Worm (Caenorhabditis elegans) whole organism, L2 larva: ENCODE measurements around the gene lin-40.

Source experiments
- C34F6.9 ChIP-seq: fragments of 150-350 bp; optimal IDR thresholded peaks from 2 replicates; lab custom pipeline; 2014; ENCODE audit warnings: missing biosample characterization, missing genetic modification characterization
- F13H6.1 ChIP-seq: sonication (generic microtip); optimal IDR thresholded peaks from 2 replicates; lab custom pipeline; 2016; ENCODE audit warnings: missing genetic modification characterization, missing compliant biosample characterization
- R02D3.7 ChIP-seq: fragments of 150-350 bp; optimal IDR thresholded peaks from 2 replicates; lab custom pipeline; 2014; ENCODE audit warnings: missing biosample characterization, missing genetic modification characterization
- Y55F3AM.14 ChIP-seq: fragments of 200-800 bp; sonication (Bioruptor generic); optimal IDR thresholded peaks from 2 replicates; lab custom pipeline; 2018; ENCODE audit warnings: mild to moderate bottlenecking, missing genetic modification characterization, missing compliant biosample characterization
- ZK546.5 ChIP-seq: sonication (generic microtip); optimal IDR thresholded peaks from 2 replicates; lab custom pipeline; 2017; ENCODE audit warnings: missing biosample characterization, missing genetic modification characterization
- aly-2 ChIP-seq: fragments of 150-350 bp; optimal IDR thresholded peaks from 2 replicates; lab custom pipeline; 2014; ENCODE audit warnings: missing biosample characterization, missing genetic modification characterization
- ama-1 ChIP-seq: fragments of 150-350 bp; optimal IDR thresholded peaks from 2 replicates; lab custom pipeline; 2018; ENCODE audit warnings: inconsistent platforms
- blmp-1 ChIP-seq: sonication (generic microtip); optimal IDR thresholded peaks from 2 replicates; lab custom pipeline; 2017; ENCODE audit warnings: missing genetic modification characterization, mild to moderate bottlenecking, missing compliant biosample characterization, antibody characterized with exemption, moderate library complexity; ENCODE audit not compliant: insufficient read depth
- ceh-82 ChIP-seq: fragments of 150-350 bp; optimal IDR thresholded peaks from 2 replicates; lab custom pipeline; 2014; ENCODE audit warnings: missing biosample characterization, missing genetic modification characterization
- crh-2 ChIP-seq: sonication (generic microtip); optimal IDR thresholded peaks from 2 replicates; lab custom pipeline; 2017; ENCODE audit warnings: missing biosample characterization, missing genetic modification characterization
- dmd-4 ChIP-seq: sonication (generic microtip); optimal IDR thresholded peaks from 2 replicates; lab custom pipeline; 2017; ENCODE audit warnings: missing biosample characterization, missing genetic modification characterization
- egl-27 ChIP-seq: sonication (generic microtip); optimal IDR thresholded peaks from 3 replicates; lab custom pipeline; 2017; ENCODE audit warnings: missing biosample characterization, missing genetic modification reagents, missing genetic modification characterization
- elt-3 ChIP-seq: sonication (generic microtip); optimal IDR thresholded peaks from 2 replicates; lab custom pipeline; 2017; ENCODE audit warnings: missing biosample characterization, missing genetic modification characterization
- fos-1 ChIP-seq: fragments of 150-350 bp; optimal IDR thresholded peaks from 2 replicates; lab custom pipeline; 2014; ENCODE audit warnings: missing biosample characterization, missing genetic modification characterization
- lin-11 ChIP-seq: fragments of 150-350 bp; sonication (generic microtip); optimal IDR thresholded peaks from 2 replicates; lab custom pipeline; 2014; ENCODE audit warnings: missing biosample characterization, missing genetic modification characterization, inconsistent platforms, mixed read lengths
- lin-13 ChIP-seq: fragments of 150-350 bp; optimal IDR thresholded peaks from 2 replicates; lab custom pipeline; 2014; ENCODE audit warnings: missing biosample characterization, missing genetic modification reagents, missing genetic modification characterization
- lsy-2 ChIP-seq, 2 experiments: fragments of 150-350 bp in 1 of 2; sonication (generic microtip) in 1 of 2; optimal IDR thresholded peaks; 2 replicates each; lab custom pipeline; 2014 to 2017; ENCODE audit warnings: missing biosample characterization in 2 of 2, missing genetic modification characterization in 2 of 2
- mab-5 ChIP-seq: fragments of 150-350 bp; optimal IDR thresholded peaks from 2 replicates; lab custom pipeline; 2014; ENCODE audit warnings: missing biosample characterization, missing genetic modification characterization
- mbf-1 ChIP-seq: sonication (generic microtip); optimal IDR thresholded peaks from 2 replicates; lab custom pipeline; 2017; ENCODE audit warnings: missing biosample characterization, missing genetic modification characterization
- mdl-1 ChIP-seq, 2 experiments: fragments of 150-350 bp in 1 of 2; sonication (generic microtip) in 1 of 2; optimal IDR thresholded peaks; 2 replicates each; lab custom pipeline; 2017; ENCODE audit warnings: missing biosample characterization in 2 of 2, missing genetic modification characterization in 2 of 2
- nhr-12 ChIP-seq: fragments of 150-350 bp; optimal IDR thresholded peaks from 2 replicates; lab custom pipeline; 2014; ENCODE audit warnings: missing biosample characterization, missing genetic modification characterization
- nhr-129 ChIP-seq: fragments of 150-350 bp; optimal IDR thresholded peaks from 2 replicates; lab custom pipeline; 2014; ENCODE audit warnings: missing biosample characterization, missing genetic modification characterization
- nhr-21 ChIP-seq: fragments of 150-350 bp; optimal IDR thresholded peaks from 2 replicates; lab custom pipeline; 2014; ENCODE audit warnings: missing biosample characterization, missing genetic modification characterization
- nhr-23 ChIP-seq: fragments of 150-350 bp; optimal IDR thresholded peaks from 2 replicates; lab custom pipeline; 2014; ENCODE audit warnings: missing biosample characterization, missing genetic modification reagents, missing genetic modification characterization
- nhr-237 ChIP-seq: fragments of 150-350 bp; optimal IDR thresholded peaks from 2 replicates; lab custom pipeline; 2014; ENCODE audit warnings: missing biosample characterization, missing genetic modification characterization
- nhr-25 ChIP-seq: fragments of 150-350 bp; sonication (generic microtip); optimal IDR thresholded peaks from 3 replicates; lab custom pipeline; 2014; ENCODE audit warnings: missing biosample characterization, missing genetic modification characterization
- nhr-6 ChIP-seq: fragments of 150-350 bp; optimal IDR thresholded peaks from 2 replicates; lab custom pipeline; 2014; ENCODE audit warnings: missing biosample characterization, missing genetic modification characterization
- nhr-77 ChIP-seq: fragments of 150-350 bp; optimal IDR thresholded peaks from 2 replicates; lab custom pipeline; 2014; ENCODE audit warnings: missing biosample characterization, missing genetic modification characterization
- peb-1 ChIP-seq: fragments of 150-350 bp; optimal IDR thresholded peaks from 2 replicates; lab custom pipeline; 2014; ENCODE audit warnings: missing biosample characterization, missing genetic modification characterization
- sem-4 ChIP-seq: fragments of 150-350 bp; optimal IDR thresholded peaks from 2 replicates; lab custom pipeline; 2014; ENCODE audit warnings: missing biosample characterization, missing genetic modification reagents, missing genetic modification characterization
- skn-1 ChIP-seq: sonication (generic microtip); optimal IDR thresholded peaks from 2 replicates; lab custom pipeline; 2017; ENCODE audit warnings: missing biosample characterization, missing genetic modification characterization
- sma-3 ChIP-seq: sonication (generic microtip); optimal IDR thresholded peaks from 2 replicates; lab custom pipeline; 2016; ENCODE audit warnings: missing genetic modification reagents, missing genetic modification characterization, missing compliant biosample characterization
- sma-9 ChIP-seq, 2 experiments: fragments of 150-350 bp in 1 of 2; sonication (generic microtip) in 1 of 2; optimal IDR thresholded peaks; 2 replicates each; lab custom pipeline; 2014 to 2016; ENCODE audit warnings: missing genetic modification characterization in 2 of 2, mild to moderate bottlenecking in 1 of 2, missing biosample characterization in 1 of 2, missing compliant biosample characterization in 1 of 2, missing genetic modification reagents in 1 of 2, moderate library complexity in 1 of 2
- unc-55 ChIP-seq: fragments of 150-350 bp; sonication (generic microtip); optimal IDR thresholded peaks from 3 replicates; lab custom pipeline; 2014; ENCODE audit warnings: missing biosample characterization, missing genetic modification reagents, missing genetic modification characterization
- unc-62 ChIP-seq: fragments of 150-350 bp; optimal IDR thresholded peaks from 2 replicates; lab custom pipeline; 2014; ENCODE audit warnings: missing biosample characterization, missing genetic modification reagents, missing genetic modification characterization
- zag-1 ChIP-seq: fragments of 150-350 bp; optimal IDR thresholded peaks from 2 replicates; lab custom pipeline; 2014; ENCODE audit warnings: missing biosample characterization, missing genetic modification characterization
- ztf-1 ChIP-seq: fragments of 200-800 bp; sonication (Bioruptor generic); conservative IDR thresholded peaks from 2 replicates; pipeline ENCODE4 v1.3.6; 2022; ENCODE audit warnings: missing genetic modification characterization, missing compliant biosample characterization
- ztf-4 ChIP-seq: fragments of 150-350 bp; optimal IDR thresholded peaks from 2 replicates; lab custom pipeline; 2014; ENCODE audit warnings: missing biosample characterization, missing genetic modification characterization

The lin-40 gene

DNA sequence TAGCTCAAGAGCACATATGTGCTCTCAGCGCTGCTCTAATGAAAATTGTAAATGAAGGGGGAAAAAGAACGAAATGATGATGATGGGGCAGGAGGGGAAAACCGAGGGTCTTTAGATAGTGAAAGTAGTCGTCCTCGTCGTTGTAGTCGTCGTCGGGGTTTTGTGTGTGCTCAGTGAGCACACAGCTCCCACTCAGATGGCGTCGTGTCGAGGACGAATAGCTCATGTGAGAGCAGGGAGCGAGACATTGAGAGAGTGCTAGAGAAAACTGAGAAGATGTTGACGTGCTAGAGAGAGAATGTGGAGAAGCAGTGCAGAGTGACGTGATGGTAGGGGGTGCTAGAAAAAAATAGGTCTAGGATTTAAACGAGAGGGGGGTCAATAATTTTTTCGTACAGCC lies 13.0 kb downstream of the lin-40 start:
- TF ChIP-seq nhr-21 (tag; lab: Kevin White, UChicago), result peak; percentile 10
- peak; percentile 39 for TF ChIP-seq crh-2 (tag; lab: Kevin White, UChicago)
- peak in 1 of 2 experiments; percentile 72 for TF ChIP-seq lsy-2 (tag; optimal IDR thresholded peaks at IDR 0.05; lab: Kevin White, UChicago)
- TF ChIP-seq lin-13 (GFP tag; lab: Kevin White, UChicago), result peak; percentile 31
- peak; percentile 69 for TF ChIP-seq C34F6.9 (tag; lab: Kevin White, UChicago)
- TF ChIP-seq dmd-4 (tag; lab: Kevin White, UChicago), result no peak
- no peak for TF ChIP-seq nhr-23 (tag; lab: Kevin White, UChicago)
- peak; percentile 69 for TF ChIP-seq nhr-129
- peak; percentile 29 to 44 for TF ChIP-seq mdl-1 (tag; optimal IDR thresholded peaks at IDR 0.05; lab: Kevin White, UChicago)
- no peak for TF ChIP-seq elt-3 (tag; lab: Kevin White, UChicago)
- no peak for TF ChIP-seq R02D3.7 (tag; lab: Kevin White, UChicago)
- peak; percentile 43 for TF ChIP-seq F13H6.1 (tag; lab: Kevin White, UChicago)
- peak; percentile 38 for TF ChIP-seq lin-11 (tag; lab: Kevin White, UChicago)
- peak; percentile 2 for TF ChIP-seq fos-1 (tag; lab: Kevin White, UChicago)
- peak; percentile 32 for TF ChIP-seq egl-27 (tag; lab: Kevin White, UChicago)
- peak; percentile 3 for TF ChIP-seq sem-4 (tag; lab: Kevin White, UChicago)
- peak; percentile 44 for TF ChIP-seq nhr-6 (tag; lab: Kevin White, UChicago)
- no peak for TF ChIP-seq nhr-25
- TF ChIP-seq sma-9 (GFP tag; optimal IDR thresholded peaks at IDR 0.05; lab: Kevin White, UChicago), result peak; percentile 30
- no peak for TF ChIP-seq sma-9 (tag; optimal IDR thresholded peaks at IDR 0.05; lab: Kevin White, UChicago)
- peak; percentile 58 for TF ChIP-seq unc-55 (GFP tag; lab: Kevin White, UChicago)
- peak; percentile 37 for TF ChIP-seq ama-1 (lab: Kevin White, UChicago)
- TF ChIP-seq zag-1 (tag; lab: Kevin White, UChicago), result peak; percentile 61

DNA sequence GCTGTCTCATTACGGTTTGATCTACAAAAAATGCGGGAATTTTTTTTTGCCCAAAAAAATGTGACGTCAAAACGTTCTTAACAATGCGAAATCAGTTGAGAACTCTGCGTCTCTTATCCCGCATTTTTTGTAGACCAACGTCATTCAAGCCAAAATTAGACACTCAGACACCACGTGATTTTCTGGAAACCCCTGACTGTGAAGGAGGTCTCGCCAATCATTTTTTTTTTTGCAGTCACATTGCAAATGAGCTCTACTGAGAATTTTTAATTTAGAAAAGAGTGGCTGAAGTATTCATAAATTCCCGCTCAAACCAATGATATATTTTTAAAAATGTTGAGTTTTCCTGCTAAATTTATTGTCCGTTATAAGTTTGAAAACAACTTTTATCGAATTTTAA lies 13.7 kb downstream of the lin-40 start:
- TF ChIP-seq Y55F3AM.14 (GFP tag; lab: Kevin White, UChicago) (no peak), ztf-4 (tag; lab: Kevin White, UChicago) (no peak), unc-62 (GFP tag; lab: Kevin White, UChicago) (no peak), ztf-1 (GFP tag; lab: Robert Waterston, UW) (no peak), aly-2 (tag; lab: Kevin White, UChicago) (no peak), ceh-82 (tag; lab: Kevin White, UChicago) (no peak), sma-3 (GFP tag; lab: Kevin White, UChicago) (no peak), sem-4 (tag; lab: Kevin White, UChicago) (no peak), ama-1 (lab: Kevin White, UChicago) (no peak), lin-13 (GFP tag; lab: Kevin White, UChicago) (no peak), lin-11 (tag; lab: Kevin White, UChicago) (no peak), fos-1 (tag; lab: Kevin White, UChicago) (no peak), ZK546.5 (no peak), nhr-23 (tag; lab: Kevin White, UChicago) (no peak)

- no peak for TF ChIP-seq lin-13 (GFP tag; lab: Kevin White, UChicago)
- TF ChIP-seq ceh-82 (tag; lab: Kevin White, UChicago), result no peak
- no peak for TF ChIP-seq mbf-1 (tag; lab: Kevin White, UChicago)
- TF ChIP-seq nhr-77 (tag; lab: Kevin White, UChicago), result no peak
- TF ChIP-seq dmd-4 (tag; lab: Kevin White, UChicago), result no peak
- no peak for TF ChIP-seq mdl-1 (tag; optimal IDR thresholded peaks at IDR 0.05; lab: Kevin White, UChicago)
- TF ChIP-seq nhr-237 (tag; lab: Kevin White, UChicago), result no peak
- no peak for TF ChIP-seq nhr-6 (tag; lab: Kevin White, UChicago)
- TF ChIP-seq nhr-25, result no peak
- no peak for TF ChIP-seq peb-1 (tag; lab: Kevin White, UChicago)
- TF ChIP-seq C34F6.9 (tag; lab: Kevin White, UChicago), result no peak
- no peak for TF ChIP-seq elt-3 (tag; lab: Kevin White, UChicago)
- TF ChIP-seq nhr-12, result no peak
Measured at ce11 chrV:3724772-3725171, 20.0 kb downstream of the lin-40 start, which contains the start of gene str-30. Gene str-30, plus strand, starts transcription at chrV:3725072.

DNA sequence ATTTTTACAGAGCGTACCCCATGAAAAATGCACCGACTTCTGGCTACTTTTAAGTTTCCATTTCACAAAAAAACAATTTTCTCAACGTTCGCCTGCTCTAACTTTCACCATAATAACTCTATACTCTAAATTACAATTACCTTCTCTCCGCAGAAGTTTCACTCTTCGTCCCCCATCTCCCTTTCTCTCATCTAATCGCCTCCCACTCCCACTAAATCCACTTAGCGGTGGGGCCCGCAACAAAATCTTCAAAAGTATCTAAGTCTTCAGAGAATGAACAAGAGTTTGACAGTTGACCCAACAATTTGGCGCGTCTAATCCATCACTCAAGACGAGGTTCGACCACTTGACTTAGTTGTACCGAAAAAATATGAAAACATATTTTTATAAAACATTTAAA lies 33.6 kb downstream of the lin-40 start:
- TF ChIP-seq lsy-2 (tag; optimal IDR thresholded peaks at IDR 0.05; lab: Kevin White, UChicago) (no peak), egl-27 (tag; lab: Kevin White, UChicago) (no peak), Y55F3AM.14 (GFP tag; lab: Kevin White, UChicago) (no peak), F13H6.1 (tag; lab: Kevin White, UChicago) (no peak), unc-62 (GFP tag; lab: Kevin White, UChicago) (no peak), mbf-1 (tag; lab: Kevin White, UChicago) (no peak), mab-5 (tag; lab: Kevin White, UChicago) (no peak), blmp-1 (tag; lab: Kevin White, UChicago) (no peak), peb-1 (tag; lab: Kevin White, UChicago) (no peak), skn-1 (no peak), sma-9 (GFP tag; optimal IDR thresholded peaks at IDR 0.05; lab: Kevin White, UChicago) (no peak), sma-9 (tag; optimal IDR thresholded peaks at IDR 0.05; lab: Kevin White, UChicago) (no peak), nhr-12 (no peak), nhr-6 (tag; lab: Kevin White, UChicago) (no peak), crh-2 (tag; lab: Kevin White, UChicago) (no peak), nhr-25 (no peak)
